Worm (Caenorhabditis elegans): Measurements from ENCODE around the gene obr-2.
"Not testable (repeated sequence)": the region's sequence is repeated elsewhere in the genome, so short reads cannot be mapped to it uniquely, and the experiment has no call there.

obr-2 gene

ce11 chrV:15036769-15037168, 22.7 kb upstream of the obr-2 start, which contains the start of gene melo-3:
Gene melo-3 (minus strand): TSS chrV:15036869.
- TF ChIP-seq isw-1 (GFP tag; IDR thresholded peaks at IDR 0.05); grh-1 (GFP tag; IDR thresholded peaks at IDR 0.05); efl-3 (GFP tag; optimal IDR thresholded peaks at IDR 0.05): not testable (repeated sequence)

- TF ChIP-seq ceh-63 (GFP tag; optimal IDR thresholded peaks at IDR 0.05); blmp-1 (tag; optimal IDR thresholded peaks at IDR 0.05); aly-2 (tag; optimal IDR thresholded peaks at IDR 0.05): not testable (repeated sequence)
These were observed 17.3 kb upstream of the obr-2 start, which contains the start of gene cng-1 for ce11 chrV:15031373-15031772. Gene cng-1 (minus strand): TSS chrV:15031473.

DNA sequence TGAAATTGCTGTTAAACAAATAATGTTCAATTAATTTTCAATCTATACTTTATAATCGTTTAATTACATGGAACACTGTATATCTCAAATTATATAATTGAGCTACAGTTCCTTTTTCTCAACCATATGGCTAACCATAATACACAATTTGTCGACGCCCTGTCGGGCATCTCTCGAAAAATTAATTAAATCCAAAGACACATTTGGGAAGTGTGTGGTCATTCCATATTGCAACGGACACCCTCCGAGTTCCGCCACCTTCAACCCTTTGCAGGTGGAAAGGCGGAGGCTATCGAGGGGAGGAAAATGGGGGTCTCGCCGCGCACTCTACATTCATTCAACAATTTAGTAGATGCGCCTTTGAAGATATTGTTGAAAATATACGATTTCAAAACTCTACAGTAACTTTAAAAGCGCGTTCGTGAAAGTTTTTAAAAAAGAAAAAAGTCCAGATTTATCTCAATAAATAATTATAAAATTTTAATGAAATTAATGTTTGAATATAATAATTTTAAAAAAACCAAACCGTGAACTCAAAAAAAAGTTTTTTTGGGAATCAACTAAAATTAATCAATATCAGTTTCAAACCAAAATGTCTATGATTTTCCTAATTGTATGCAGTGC, 14.9 kb upstream of the obr-2 start, which contains the start of gene F14H8.8:
Gene F14H8.8 (plus strand): TSS at position 574 of the 624 bp plus-strand sequence.
- TF ChIP-seq ceh-90 (tag; optimal IDR thresholded peaks at IDR 0.05) (no peak), fkh-10 (GFP tag; optimal IDR thresholded peaks at IDR 0.05) (no peak), nhr-20 (tag; optimal IDR thresholded peaks at IDR 0.05) (peak; percentile 35), grh-1 (GFP tag; IDR thresholded peaks at IDR 0.05) (peak; percentile 49; the same call in 1 of the 2 replicates), ces-1 (GFP tag; optimal IDR thresholded peaks at IDR 0.05) (no peak), isw-1 (GFP tag; IDR thresholded peaks at IDR 0.05) (no peak), egl-13 (tag; optimal IDR thresholded peaks at IDR 0.05) (no peak), Y116A8C.19 (tag; optimal IDR thresholded peaks at IDR 0.05; ENCODE audit: borderline replicate concordance) (no peak), lin-35 (GFP tag; optimal IDR thresholded peaks at IDR 0.05) (peak in 1 of 2 experiments; percentile 7), efl-1 (optimal IDR thresholded peaks at IDR 0.05) (peak in 1 of 2 experiments; percentile 22), efl-1 (GFP tag; optimal IDR thresholded peaks at IDR 0.05 in 1 of 2) (no peak), jun-1 (tag; optimal IDR thresholded peaks at IDR 0.05) (no peak), lin-13 (GFP tag; optimal IDR thresholded peaks at IDR 0.05) (no peak), dpl-1 (GFP tag; optimal IDR thresholded peaks at IDR 0.05) (peak in 1 of 3 experiments; percentile 12), nhr-47 (tag; optimal IDR thresholded peaks at IDR 0.05) (peak; percentile 55), hpl-2 (GFP tag; optimal IDR thresholded peaks at IDR 0.05) (no peak), nhr-19 (GFP tag; conservative IDR thresholded peaks at IDR 0.05) (peak; percentile 69), rnt-1 (tag; optimal IDR thresholded peaks at IDR 0.05) (peak; percentile 22), sup-37 (GFP tag; optimal IDR thresholded peaks at IDR 0.05) (no peak), aly-2 (tag; optimal IDR thresholded peaks at IDR 0.05) (no peak), nhr-90 (tag; optimal IDR thresholded peaks at IDR 0.05; ENCODE audit: poor library complexity) (peak; percentile 77), ceh-63 (GFP tag; optimal IDR thresholded peaks at IDR 0.05) (no peak), ets-5 (GFP tag; IDR thresholded peaks at IDR 0.05) (no peak), ceh-82 (tag; optimal IDR thresholded peaks at IDR 0.05) (no peak), egl-27 (tag; optimal IDR thresholded peaks at IDR 0.05) (no peak), C34B4.2 (tag; optimal IDR thresholded peaks at IDR 0.05) (no peak), C04F5.9 (tag; optimal IDR thresholded peaks at IDR 0.05) (no peak), unc-130 (tag; optimal IDR thresholded peaks at IDR 0.05) (no peak), snpc-4 (tag; optimal IDR thresholded peaks at IDR 0.05) (peak; percentile 97), lin-15B (tag; optimal IDR thresholded peaks at IDR 0.05) (no peak), swsn-7 (tag; optimal IDR thresholded peaks at IDR 0.05) (peak; percentile 43), unc-62 (GFP tag; optimal IDR thresholded peaks at IDR 0.05) (no peak), pax-3 (tag; optimal IDR thresholded peaks at IDR 0.05) (no peak), unc-86 (tag; optimal IDR thresholded peaks at IDR 0.05) (no peak), dsc-1 (tag; optimal IDR thresholded peaks at IDR 0.05) (no peak), ama-1 (optimal IDR thresholded peaks at IDR 0.05) (no peak), nhr-85 (tag) (peak; percentile 78)
